Worm (Caenorhabditis elegans): ENCODE measurements around the gene metl-18.

- TF ChIP-seq madf-6 (GFP tag; IDR thresholded peaks at IDR 0.05): no peak
- no peak for TF ChIP-seq egl-44 (GFP tag; IDR thresholded peaks at IDR 0.05)
- TF ChIP-seq Y95B8A.8 (GFP tag; IDR thresholded peaks at IDR 0.05): no peak
- TF ChIP-seq hlh-12 (tag; optimal IDR thresholded peaks at IDR 0.05): no peak
- TF ChIP-seq dpl-1 (GFP tag; optimal IDR thresholded peaks at IDR 0.05): no peak
- no peak for TF ChIP-seq Y53G8AR.9 (GFP tag; conservative IDR thresholded peaks at IDR 0.05)
- no peak for TF ChIP-seq bed-1 (GFP tag; IDR thresholded peaks at IDR 0.05)
- no peak for TF ChIP-seq ztf-6 (GFP tag; IDR thresholded peaks at IDR 0.05)
- TF ChIP-seq snpc-1.1 (tag; optimal IDR thresholded peaks at IDR 0.05; ENCODE audit: insufficient read depth): no peak
- TF ChIP-seq dpff-1 (tag; optimal IDR thresholded peaks at IDR 0.05): no peak
Measured at ce11 chrIII:3428574-3428973, 3.0 kb downstream of the metl-18 start.
